Worm (Caenorhabditis elegans): ENCODE results near the gene Y49A3A.4.

The Y49A3A.4 gene

ce11 chrV:14347234-14347826 is 11.4 kb downstream of the Y49A3A.4 start, which contains the start of gene cept-2 (continued):
- TF ChIP-seq gei-17 (GFP tag; optimal IDR thresholded peaks at IDR 0.05), result no peak

ce11 chrV:14341672-14342071 is 17.0 kb downstream of the Y49A3A.4 start, which contains the start of gene F47B8.10:
Gene F47B8.10, plus strand, starts transcription at chrV:14341972.
- TF ChIP-seq hmg-20 (GFP tag; IDR thresholded peaks at IDR 0.05), result no peak
- no peak for TF ChIP-seq athp-1 (tag; optimal IDR thresholded peaks at IDR 0.05)
- no peak for TF ChIP-seq F10E7.11 (tag; optimal IDR thresholded peaks at IDR 0.05)
- no peak for TF ChIP-seq sea-2 (GFP tag; IDR thresholded peaks at IDR 0.05)
- TF ChIP-seq B0261.1 (tag; optimal IDR thresholded peaks at IDR 0.05), result no peak
- no peak for TF ChIP-seq zfh-2 (GFP tag; conservative IDR thresholded peaks at IDR 0.05)
- no peak for TF ChIP-seq ets-4 (GFP tag; optimal IDR thresholded peaks at IDR 0.05)
- TF ChIP-seq attf-5 (GFP tag; optimal IDR thresholded peaks at IDR 0.05), result no peak
- no peak for TF ChIP-seq dpff-1 (tag; optimal IDR thresholded peaks at IDR 0.05)
- TF ChIP-seq C06A6.2 (GFP tag; conservative IDR thresholded peaks at IDR 0.05), result no peak
- TF ChIP-seq pha-4 (tag; optimal IDR thresholded peaks at IDR 0.05), result no peak
- no peak for TF ChIP-seq F33H1.4 (GFP tag; IDR thresholded peaks at IDR 0.05)

ce11 chrV:14336655-14337054 is 22.0 kb downstream of the Y49A3A.4 start, which contains the start of gene srm-6:
Gene srm-6, plus strand, starts transcription at chrV:14336955.
- TF ChIP-seq tbp1 (GFP tag; optimal IDR thresholded peaks at IDR 0.05) (no peak), lin-54 (GFP tag; optimal IDR thresholded peaks at IDR 0.05) (no peak), K12H6.12 (tag; optimal IDR thresholded peaks at IDR 0.05) (no peak), mel-28 (tag; optimal IDR thresholded peaks at IDR 0.05; ENCODE audit: borderline replicate concordance) (no peak), snpc-3.4 (tag; optimal IDR thresholded peaks at IDR 0.05) (no peak), lin-40 (tag; optimal IDR thresholded peaks at IDR 0.05) (no peak), F33H1.4 (GFP tag; IDR thresholded peaks at IDR 0.05) (no peak), cebp-1 (GFP tag; IDR thresholded peaks at IDR 0.05) (no peak), cebp-1 (tag; optimal IDR thresholded peaks at IDR 0.05) (no peak), hlh-26 (GFP tag; conservative IDR thresholded peaks at IDR 0.05) (no peak)

ce11 chrV:14334901-14335300 is 23.8 kb downstream of the Y49A3A.4 start, which contains the start of gene srm-5:
Gene srm-5, plus strand, starts transcription at chrV:14335201.
- no peak for TF ChIP-seq dox-1 (GFP tag; IDR thresholded peaks at IDR 0.05)
- TF ChIP-seq gei-17 (GFP tag; optimal IDR thresholded peaks at IDR 0.05), result no peak
- TF ChIP-seq hmg-1.2 (GFP tag; IDR thresholded peaks at IDR 0.05), result no peak
- TF ChIP-seq madf-8 (GFP tag; conservative IDR thresholded peaks at IDR 0.05), result no peak
- no peak for TF ChIP-seq ceh-100 (GFP tag; IDR thresholded peaks at IDR 0.05)
- no peak for TF ChIP-seq tbp1 (GFP tag; optimal IDR thresholded peaks at IDR 0.05)
- no peak for TF ChIP-seq lir-1 (GFP tag; conservative IDR thresholded peaks at IDR 0.05)
- no peak for TF ChIP-seq athp-1 (tag; optimal IDR thresholded peaks at IDR 0.05)
- no peak for TF ChIP-seq lsy-27 (tag; optimal IDR thresholded peaks at IDR 0.05; ENCODE audit: borderline replicate concordance, insufficient read depth)
- TF ChIP-seq chd-7 (tag; optimal IDR thresholded peaks at IDR 0.05), result no peak
- TF ChIP-seq xnd-1 (tag; optimal IDR thresholded peaks at IDR 0.05), result no peak
- TF ChIP-seq rpc-1 (optimal IDR thresholded peaks at IDR 0.05), result no peak
- TF ChIP-seq rpc-1 (tag; optimal IDR thresholded peaks at IDR 0.05), result no peak
- no peak for TF ChIP-seq Y79H2A.3 (GFP tag; conservative IDR thresholded peaks at IDR 0.05)
- no peak for TF ChIP-seq F37B4.10 (GFP tag; IDR thresholded peaks at IDR 0.05)
